Fruit fly (Drosophila melanogaster) whole organism, embryonic: ENCODE results near the gene CG16749.

ENCODE experiments used
- CG10654 ChIP-seq: fragments of 200-800 bp; sonication (Bioruptor generic); optimal IDR thresholded peaks from 2 replicates; lab custom pipeline; 2016; ENCODE audit warnings: missing biosample characterization, missing genetic modification characterization
- CG11247 ChIP-seq: fragments of 200-800 bp; sonication (Bioruptor generic); IDR thresholded peaks from 2 replicates; pipeline ENCODE4 v1.3.6; 2022; ENCODE audit warnings: missing biosample characterization, missing genetic modification characterization
- ERR ChIP-seq: fragments of 200-800 bp; sonication (Bioruptor generic); optimal IDR thresholded peaks from 2 replicates; lab custom pipeline; 2016; ENCODE audit warnings: missing biosample characterization, missing genetic modification characterization
- Optix ChIP-seq: fragments of 200-800 bp; sonication (Bioruptor generic); IDR thresholded peaks from 3 replicates; pipeline ENCODE4 v1.3.6; 2022; ENCODE audit warnings: missing biosample characterization, missing genetic modification characterization
- Scr ChIP-seq: fragments of 200-800 bp; sonication (Bioruptor generic); IDR thresholded peaks from 2 replicates; pipeline ENCODE4 v1.3.6; 2022; ENCODE audit warnings: missing biosample characterization, missing genetic modification characterization; ENCODE audit not compliant: partially characterized antibody

DNA sequence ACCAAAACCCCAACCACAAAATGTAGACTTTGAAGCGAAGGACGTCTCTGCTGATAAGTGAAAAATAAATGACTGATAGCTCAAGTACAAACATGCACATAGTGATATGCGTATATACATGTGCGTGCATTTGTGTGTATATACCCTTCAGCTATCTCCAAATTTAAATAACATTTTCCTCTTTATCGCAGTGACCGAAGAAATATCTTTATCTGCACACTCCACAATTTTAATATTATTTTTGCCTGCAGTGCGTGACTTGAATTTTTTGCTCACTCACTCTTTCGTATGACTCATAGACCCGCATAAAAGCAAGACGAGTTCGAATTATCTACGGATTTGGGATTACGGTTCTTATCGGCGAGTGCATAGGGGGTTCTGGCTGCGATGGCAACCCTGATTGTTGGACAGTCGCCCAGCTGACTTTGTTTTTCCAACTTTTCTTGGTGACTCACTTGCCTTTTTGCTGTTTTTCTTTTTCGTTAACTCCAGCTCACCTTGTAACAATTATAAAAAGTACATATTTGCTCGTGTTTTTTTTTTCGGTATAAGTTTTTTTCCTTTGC lies 11.4 kb upstream of the CG16749 start:
- TF ChIP-seq ERR (GFP tag; lab: Kevin White, UChicago) (no peak), Optix (no peak), CG10654 (no peak), Scr (GFP tag; lab: Robert Waterston, UW) (no peak), CG11247 (GFP tag; lab: Robert Waterston, UW) (no peak)
